Worm (Caenorhabditis elegans) whole organism, late embryonic: ENCODE results near the gene acp-5.

Source experiments
- C38D4.7 ChIP-seq: fragments of 200-800 bp; sonication (Bioruptor generic); optimal IDR thresholded peaks from 2 replicates; lab custom pipeline; 2018; ENCODE audit warnings: mild to moderate bottlenecking, missing genetic modification characterization, moderate library complexity, missing compliant biosample characterization
- F13H6.1 ChIP-seq: sonication (generic microtip); optimal IDR thresholded peaks from 2 replicates; lab custom pipeline; 2016; ENCODE audit warnings: missing genetic modification characterization, missing compliant biosample characterization
- K02D7.2 ChIP-seq: sonication (generic microtip); optimal IDR thresholded peaks from 2 replicates; lab custom pipeline; 2017; ENCODE audit warnings: mild to moderate bottlenecking, missing genetic modification characterization, missing compliant biosample characterization
- K09A11.1 ChIP-seq: sonication (generic microtip); optimal IDR thresholded peaks from 2 replicates; lab custom pipeline; 2017; ENCODE audit warnings: antibody characterized with exemption, mild to moderate bottlenecking, missing genetic modification characterization, missing compliant biosample characterization; ENCODE audit not compliant: insufficient read depth
- Y22D7AL.16 ChIP-seq: sonication (generic microtip); optimal IDR thresholded peaks from 2 replicates; lab custom pipeline; 2016; ENCODE audit warnings: missing genetic modification characterization, missing compliant biosample characterization
- ahr-1 ChIP-seq: sonication (generic microtip); optimal IDR thresholded peaks from 2 replicates; lab custom pipeline; 2016; ENCODE audit warnings: missing genetic modification characterization, missing compliant biosample characterization
- ceh-14 ChIP-seq: sonication (generic microtip); optimal IDR thresholded peaks from 2 replicates; lab custom pipeline; 2016; ENCODE audit warnings: missing genotype, missing genetic modification characterization, missing compliant biosample characterization
- ceh-18 ChIP-seq: sonication (generic microtip); optimal IDR thresholded peaks from 2 replicates; lab custom pipeline; 2016; ENCODE audit warnings: missing genetic modification characterization, missing compliant biosample characterization
- ceh-2 ChIP-seq: sonication (generic microtip); optimal IDR thresholded peaks from 2 replicates; lab custom pipeline; 2016; ENCODE audit warnings: missing genotype, missing genetic modification characterization, missing compliant biosample characterization
- ceh-22 ChIP-seq: sonication (generic microtip); optimal IDR thresholded peaks from 2 replicates; lab custom pipeline; 2017; ENCODE audit warnings: missing biosample characterization, missing genetic modification characterization
- ceh-30 ChIP-seq: fragments of 150-350 bp; optimal IDR thresholded peaks from 2 replicates; lab custom pipeline; 2014; ENCODE audit warnings: missing biosample characterization, missing genetic modification characterization
- ceh-31 ChIP-seq: sonication (generic microtip); optimal IDR thresholded peaks from 2 replicates; lab custom pipeline; 2016; ENCODE audit warnings: missing genetic modification characterization, missing compliant biosample characterization
- ceh-34 ChIP-seq: sonication (generic microtip); optimal IDR thresholded peaks from 2 replicates; lab custom pipeline; 2016; ENCODE audit warnings: mild to moderate bottlenecking, missing genetic modification characterization, missing compliant biosample characterization
- ceh-45 ChIP-seq: fragments of 200-800 bp; sonication (Bioruptor generic); IDR thresholded peaks from 2 replicates; pipeline ENCODE4 v1.3.6; 2022; ENCODE audit warnings: missing genetic modification reagents, missing genetic modification characterization, missing compliant biosample characterization
- ceh-48 ChIP-seq: sonication (generic microtip); optimal IDR thresholded peaks from 2 replicates; lab custom pipeline; 2016; ENCODE audit warnings: missing genetic modification characterization, inconsistent platforms, missing compliant biosample characterization
- ceh-6 ChIP-seq: fragments of 200-800 bp; sonication (Bioruptor generic); optimal IDR thresholded peaks from 2 replicates; lab custom pipeline; 2018; ENCODE audit warnings: mild to moderate bottlenecking, missing genetic modification characterization, missing compliant biosample characterization
- ceh-9 ChIP-seq: sonication (generic microtip); optimal IDR thresholded peaks from 2 replicates; lab custom pipeline; 2016; ENCODE audit warnings: mild to moderate bottlenecking, missing genetic modification characterization, inconsistent platforms, missing compliant biosample characterization
- che-1 ChIP-seq: sonication (generic microtip); optimal IDR thresholded peaks from 2 replicates; lab custom pipeline; 2016; ENCODE audit warnings: mild to moderate bottlenecking, missing genetic modification characterization, missing compliant biosample characterization
- dmd-4 ChIP-seq: sonication (generic microtip); optimal IDR thresholded peaks from 2 replicates; lab custom pipeline; 2016; ENCODE audit warnings: borderline replicate concordance, missing genetic modification characterization, missing compliant biosample characterization
- dve-1 ChIP-seq: sonication (generic microtip); optimal IDR thresholded peaks from 2 replicates; lab custom pipeline; 2017; ENCODE audit warnings: antibody characterized with exemption, mild to moderate bottlenecking, missing genetic modification characterization, missing compliant biosample characterization
- elt-2 ChIP-seq: sonication (generic microtip); optimal IDR thresholded peaks from 2 replicates; lab custom pipeline; 2016; ENCODE audit warnings: missing genetic modification reagents, missing genetic modification characterization, missing compliant biosample characterization
- elt-4 ChIP-seq: sonication (generic microtip); optimal IDR thresholded peaks from 2 replicates; lab custom pipeline; 2016; ENCODE audit warnings: missing genetic modification characterization, missing compliant biosample characterization
- ets-4 ChIP-seq: sonication (generic microtip); optimal IDR thresholded peaks from 2 replicates; lab custom pipeline; 2016; ENCODE audit warnings: missing genetic modification characterization, missing compliant biosample characterization
- eyg-1 ChIP-seq: sonication (generic microtip); optimal IDR thresholded peaks from 2 replicates; lab custom pipeline; 2016; ENCODE audit warnings: missing genotype, missing genetic modification characterization, missing compliant biosample characterization
- fax-1 ChIP-seq: sonication (generic microtip); optimal IDR thresholded peaks from 2 replicates; lab custom pipeline; 2016; ENCODE audit warnings: missing genotype, missing genetic modification characterization, missing compliant biosample characterization
- fkh-10 ChIP-seq: fragments of 150-350 bp; optimal IDR thresholded peaks from 2 replicates; lab custom pipeline; 2014; ENCODE audit warnings: missing biosample characterization, missing genetic modification reagents, missing genetic modification characterization
- fkh-6 ChIP-seq: sonication (generic microtip); optimal IDR thresholded peaks from 2 replicates; lab custom pipeline; 2016; ENCODE audit warnings: missing genetic modification characterization, missing compliant biosample characterization
- gmeb-2 ChIP-seq: sonication (generic microtip); optimal IDR thresholded peaks from 2 replicates; lab custom pipeline; 2016; ENCODE audit warnings: missing genetic modification characterization, inconsistent platforms, missing compliant biosample characterization
- hlh-13 ChIP-seq: fragments of 200-800 bp; sonication (Bioruptor generic); optimal IDR thresholded peaks from 2 replicates; lab custom pipeline; 2018; ENCODE audit warnings: mild to moderate bottlenecking, missing genetic modification characterization, missing compliant biosample characterization
- hlh-30 ChIP-seq: sonication (generic microtip); optimal IDR thresholded peaks from 2 replicates; lab custom pipeline; 2017; ENCODE audit warnings: antibody characterized with exemption, missing genetic modification characterization, missing compliant biosample characterization; ENCODE audit not compliant: insufficient read depth
- lim-6 ChIP-seq: sonication (generic microtip); optimal IDR thresholded peaks from 2 replicates; lab custom pipeline; 2016; ENCODE audit warnings: missing genetic modification characterization, missing compliant biosample characterization
- nfya-1 ChIP-seq: sonication (generic microtip); optimal IDR thresholded peaks from 2 replicates; lab custom pipeline; 2017; ENCODE audit warnings: missing genetic modification characterization, mild to moderate bottlenecking, missing compliant biosample characterization, antibody characterized with exemption, moderate library complexity
- nhr-11 ChIP-seq: fragments of 150-350 bp; optimal IDR thresholded peaks from 2 replicates; lab custom pipeline; 2014; ENCODE audit warnings: missing biosample characterization, missing genetic modification characterization
- nhr-232 ChIP-seq: sonication (generic microtip); optimal IDR thresholded peaks from 2 replicates; lab custom pipeline; 2016; ENCODE audit warnings: missing genetic modification characterization, missing compliant biosample characterization
- npax-4 ChIP-seq: sonication (generic microtip); optimal IDR thresholded peaks from 2 replicates; lab custom pipeline; 2016; ENCODE audit warnings: missing genetic modification characterization, missing compliant biosample characterization
- odd-2 ChIP-seq: sonication (generic microtip); optimal IDR thresholded peaks from 2 replicates; lab custom pipeline; 2017; ENCODE audit warnings: antibody characterized with exemption, mild to moderate bottlenecking, missing genetic modification characterization, missing compliant biosample characterization
- pag-3 ChIP-seq: sonication (generic microtip); optimal IDR thresholded peaks from 2 replicates; lab custom pipeline; 2016; ENCODE audit warnings: missing compliant biosample characterization, missing genetic modification characterization, borderline replicate concordance
- pat-9 ChIP-seq: fragments of 200-800 bp; sonication (Bioruptor generic); optimal IDR thresholded peaks from 2 replicates; lab custom pipeline; 2018; ENCODE audit warnings: mild to moderate bottlenecking, missing genetic modification characterization, moderate library complexity, missing compliant biosample characterization
- pha-4 ChIP-seq: fragments of 150-350 bp; optimal IDR thresholded peaks from 2 replicates; lab custom pipeline; 2018; ENCODE audit warnings: missing biosample characterization, missing genetic modification reagents, missing genetic modification characterization
- pros-1 ChIP-seq: fragments of 150-350 bp; optimal IDR thresholded peaks from 2 replicates; lab custom pipeline; 2014; ENCODE audit warnings: missing biosample characterization, missing genetic modification reagents, missing genetic modification characterization
- rnt-1 ChIP-seq: sonication (generic microtip); optimal IDR thresholded peaks from 2 replicates; lab custom pipeline; 2016; ENCODE audit warnings: missing genetic modification characterization, missing compliant biosample characterization
- sdc-2 ChIP-seq: sonication (generic microtip); optimal IDR thresholded peaks from 2 replicates; lab custom pipeline; 2016; ENCODE audit warnings: missing genotype, missing genetic modification characterization, missing compliant biosample characterization
- sox-2 ChIP-seq: fragments of 200-800 bp; sonication (Bioruptor generic); IDR thresholded peaks from 2 replicates; pipeline ENCODE4 v1.3.6; 2022; ENCODE audit warnings: missing genetic modification reagents, missing genetic modification characterization, missing compliant biosample characterization
- sox-4 ChIP-seq: sonication (generic microtip); optimal IDR thresholded peaks from 2 replicates; lab custom pipeline; 2017; ENCODE audit warnings: mild to moderate bottlenecking, missing genetic modification characterization, inconsistent platforms, missing compliant biosample characterization
- syd-9 ChIP-seq: sonication (generic microtip); optimal IDR thresholded peaks from 2 replicates; lab custom pipeline; 2016; ENCODE audit warnings: mild to moderate bottlenecking, missing genetic modification characterization, moderate library complexity, missing compliant biosample characterization
- tbx-2 ChIP-seq: sonication (generic microtip); optimal IDR thresholded peaks from 2 replicates; lab custom pipeline; 2016; ENCODE audit warnings: missing genetic modification characterization, missing compliant biosample characterization
- tbx-7 ChIP-seq: sonication (generic microtip); optimal IDR thresholded peaks from 2 replicates; lab custom pipeline; 2016; ENCODE audit warnings: missing genotype, missing genetic modification characterization, missing compliant biosample characterization
- unc-3 ChIP-seq, 2 experiments: fragments of 200-800 bp in 1 of 2; sonication (Bioruptor generic) in 1 of 2; sonication (generic microtip) in 1 of 2; conservative IDR thresholded peaks in 1 of 2; optimal IDR thresholded peaks in 1 of 2; 2 replicates each; pipeline versions ENCODE4 v1.3.6 to Lab custom; 2016 to 2022; ENCODE audit warnings: missing compliant biosample characterization in 2 of 2, missing genetic modification characterization in 2 of 2, missing genetic modification reagents in 1 of 2
- unc-42 ChIP-seq: sonication (generic microtip); optimal IDR thresholded peaks from 2 replicates; lab custom pipeline; 2016; ENCODE audit warnings: missing genotype, missing genetic modification characterization, missing compliant biosample characterization
- unc-55 ChIP-seq: sonication (generic microtip); optimal IDR thresholded peaks from 2 replicates; lab custom pipeline; 2017; ENCODE audit warnings: missing biosample characterization, missing genetic modification reagents, missing genetic modification characterization
- unc-86 ChIP-seq: sonication (generic microtip); optimal IDR thresholded peaks from 2 replicates; lab custom pipeline; 2016; ENCODE audit warnings: missing genetic modification characterization, missing compliant biosample characterization
- zip-5 ChIP-seq: sonication (generic microtip); optimal IDR thresholded peaks from 2 replicates; lab custom pipeline; 2016; ENCODE audit warnings: missing genetic modification characterization, missing compliant biosample characterization

Gene acp-5

ce11 chrX:5841060-5841642 lies 11.9 kb downstream of the acp-5 start, which contains the start of gene puf-9:
TSS of gene puf-9 (plus strand) at chrX:5841592.
- TF ChIP-seq ceh-14 (tag; lab: Kevin White, UChicago) (peak; percentile 48), hlh-30 (peak; percentile 86), K02D7.2 (tag; lab: Kevin White, UChicago) (peak; percentile 25), ceh-18 (tag; lab: Kevin White, UChicago) (peak; percentile 99), nhr-232 (peak; percentile 22), pag-3 (no peak), K09A11.1 (tag; lab: Kevin White, UChicago) (peak; percentile 57), pros-1 (tag; lab: Kevin White, UChicago) (peak; percentile 69), C38D4.7 (no peak), F13H6.1 (peak; percentile 83), gmeb-2 (tag; lab: Kevin White, UChicago) (peak; percentile 22), ahr-1 (tag; lab: Kevin White, UChicago) (no peak), unc-3 (GFP tag; conservative IDR thresholded peaks at IDR 0.05; lab: Robert Waterston, UW) (no peak), unc-3 (tag; optimal IDR thresholded peaks at IDR 0.05; lab: Kevin White, UChicago) (peak; percentile 51), fax-1 (peak; percentile 32), dve-1 (peak; percentile 97), unc-42 (tag; lab: Kevin White, UChicago) (peak; percentile 73), npax-4 (tag; lab: Kevin White, UChicago) (no peak), ceh-45 (GFP tag; lab: Robert Waterston, UW) (no peak), ceh-34 (tag; lab: Kevin White, UChicago) (peak; percentile 99), pha-4 (tag; lab: Kevin White, UChicago) (no peak), elt-2 (tag; lab: Kevin White, UChicago) (peak; percentile 97), ets-4 (tag; lab: Kevin White, UChicago) (peak; percentile 72), sox-4 (tag; lab: Kevin White, UChicago) (no peak), eyg-1 (tag; lab: Kevin White, UChicago) (no peak), sdc-2 (tag; lab: Kevin White, UChicago) (peak; percentile 86), syd-9 (tag; lab: Kevin White, UChicago) (peak; percentile 71), ceh-2 (peak; percentile 57), rnt-1 (peak; percentile 93), ceh-48 (tag; lab: Kevin White, UChicago) (peak; percentile 7), hlh-13 (GFP tag; lab: Kevin White, UChicago) (no peak), Y22D7AL.16 (peak; percentile 39), nhr-11 (tag; lab: Kevin White, UChicago) (no peak), fkh-6 (peak; percentile 33), sox-2 (peak; percentile 70), ceh-22 (no peak), ceh-9 (no peak), unc-55 (peak; percentile 87), tbx-2 (tag; lab: Kevin White, UChicago) (peak; percentile 96), elt-4 (tag; lab: Kevin White, UChicago) (no peak), tbx-7 (tag; lab: Kevin White, UChicago) (peak; percentile 30), lim-6 (peak; percentile 52), zip-5 (tag; lab: Kevin White, UChicago) (no peak), che-1 (peak; percentile 25), nfya-1 (tag; lab: Kevin White, UChicago) (peak; percentile 92), fkh-10 (GFP tag; lab: Kevin White, UChicago) (no peak), dmd-4 (tag; lab: Kevin White, UChicago) (peak; percentile 63), odd-2 (tag; lab: Kevin White, UChicago) (no peak), pat-9 (tag; lab: Kevin White, UChicago) (peak; percentile 54), ceh-31 (tag; lab: Kevin White, UChicago) (peak; percentile 95), unc-86 (peak; percentile 46), ceh-6 (GFP tag; lab: Kevin White, UChicago) (peak; percentile 49), ceh-30 (no peak)
